Worm (Caenorhabditis elegans) whole organism, L4 larva: Measurements from ENCODE around the gene cwp-1.

Source experiments
- Y5F2A.4 ChIP-seq: fragments of 200-800 bp; sonication (Bioruptor generic); optimal IDR thresholded peaks from 2 replicates; lab custom pipeline; 2018; ENCODE audit warnings: mild to moderate bottlenecking, missing genetic modification characterization, missing compliant biosample characterization
- dmd-6 ChIP-seq: fragments of 200-800 bp; sonication (Bioruptor generic); IDR thresholded peaks from 2 replicates; pipeline ENCODE4 v1.3.6; 2022; ENCODE audit warnings: missing genetic modification reagents, missing genetic modification characterization, missing compliant biosample characterization
- dmd-9 ChIP-seq: fragments of 200-800 bp; sonication (Bioruptor generic); IDR thresholded peaks from 2 replicates; pipeline ENCODE4 v1.3.6; 2022; ENCODE audit warnings: missing genetic modification reagents, missing genetic modification characterization, missing compliant biosample characterization
- lir-3 ChIP-seq: sonication (generic microtip); optimal IDR thresholded peaks from 2 replicates; lab custom pipeline; 2016; ENCODE audit warnings: mild to moderate bottlenecking, missing genetic modification characterization, missing compliant biosample characterization
- mdl-1 ChIP-seq, 2 experiments: fragments of 150-350 bp in 1 of 2; sonication (generic microtip) in 1 of 2; optimal IDR thresholded peaks; 2 replicates each; lab custom pipeline; 2014 to 2017; ENCODE audit warnings: missing biosample characterization in 2 of 2, missing genetic modification characterization in 2 of 2
- nhr-28 ChIP-seq: fragments of 150-350 bp; optimal IDR thresholded peaks from 2 replicates; lab custom pipeline; 2014; ENCODE audit warnings: missing biosample characterization, missing genetic modification characterization
- snpc-4 ChIP-seq: fragments of 150-350 bp; optimal IDR thresholded peaks from 2 replicates; lab custom pipeline; 2014; ENCODE audit warnings: missing biosample characterization, missing genetic modification characterization
- ztf-11 ChIP-seq: fragments of 150-350 bp; optimal IDR thresholded peaks from 2 replicates; lab custom pipeline; 2014; ENCODE audit warnings: missing biosample characterization, missing genetic modification characterization

DNA sequence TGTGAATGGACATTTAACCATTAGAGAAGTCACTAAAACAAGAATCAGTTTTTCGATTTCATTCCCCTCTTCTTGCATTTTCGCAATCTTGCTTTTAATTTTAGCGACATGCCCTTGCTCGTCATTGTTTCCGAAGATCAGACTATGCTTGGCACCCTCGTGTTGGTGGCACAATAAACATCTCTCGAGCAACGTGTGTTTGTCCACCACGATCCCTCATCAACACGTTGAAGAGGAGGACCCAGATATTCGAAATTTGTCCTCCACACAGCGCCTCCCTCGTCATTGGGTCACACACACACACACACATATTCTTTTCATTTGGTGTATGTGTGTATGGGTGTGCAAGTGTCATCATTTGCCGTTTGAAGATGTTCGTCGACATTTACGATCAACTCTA is 24.3 kb upstream of the cwp-1 start, which contains the start of gene srd-32:
- TF ChIP-seq Y5F2A.4 = no peak
- no peak for TF ChIP-seq mdl-1 (tag; optimal IDR thresholded peaks at IDR 0.05; lab: Kevin White, UChicago)
- no peak for TF ChIP-seq dmd-9
- no peak for TF ChIP-seq ztf-11 (tag; lab: Kevin White, UChicago)
- no peak for TF ChIP-seq lir-3 (tag; lab: Kevin White, UChicago)
- no peak for TF ChIP-seq snpc-4
- TF ChIP-seq nhr-28 (tag; lab: Kevin White, UChicago) = no peak
- no peak for TF ChIP-seq dmd-6
